Fruit fly (Drosophila melanogaster): Measurements from ENCODE around the gene Vps60.

Vps60 gene

DNA sequence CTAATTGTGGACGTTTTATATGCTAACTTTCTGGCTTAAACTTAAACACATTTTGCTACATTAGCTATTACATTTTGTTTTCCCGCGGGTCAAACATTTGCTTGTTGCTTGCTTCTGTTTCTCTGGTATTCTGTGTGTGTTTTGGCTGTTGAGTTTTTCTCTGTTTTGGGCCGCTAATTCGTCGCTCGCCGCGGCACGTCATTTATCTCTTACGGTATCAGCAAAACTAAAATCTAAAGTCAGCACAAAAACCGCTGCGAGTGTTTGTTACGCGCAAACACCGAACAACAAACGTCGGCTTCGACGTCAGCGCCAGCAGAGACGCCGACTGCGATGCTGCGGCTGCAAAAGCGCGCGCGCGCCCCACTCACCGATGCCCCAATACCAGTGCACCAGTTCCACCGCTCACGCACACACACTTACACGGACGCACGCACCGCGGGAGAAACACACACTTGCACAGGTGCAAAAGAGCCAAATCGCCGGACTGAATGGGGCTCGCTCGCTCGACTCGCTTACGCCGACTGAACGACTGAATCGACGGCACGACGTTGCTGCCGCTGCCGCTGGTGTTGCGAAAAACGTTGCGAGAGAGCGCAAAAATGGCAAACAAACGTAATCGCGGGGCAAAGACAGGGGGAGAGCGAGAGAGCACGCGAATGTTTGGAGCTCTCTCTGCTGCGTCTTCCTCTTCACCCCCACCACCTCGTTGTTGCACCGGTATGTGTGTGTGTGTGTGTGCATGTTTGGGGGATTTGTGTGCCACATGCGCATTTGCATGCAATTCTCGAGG lies 45.1 kb downstream of the Vps60 start (continued):
- TF ChIP-seq onecut (GFP tag; IDR thresholded peaks at IDR 0.05): peak; percentile 68
- TF ChIP-seq Dip3 (GFP tag; optimal IDR thresholded peaks at IDR 0.05): no peak
- TF ChIP-seq tup (GFP tag; optimal IDR thresholded peaks at IDR 0.05): no peak
- peak; percentile 97 for TF ChIP-seq chinmo (GFP tag; IDR thresholded peaks at IDR 0.05; ENCODE audit: partially characterized antibody)
- peak; percentile 34 for TF ChIP-seq ATbp (GFP tag; optimal IDR thresholded peaks at IDR 0.05)
- TF ChIP-seq CG11504 (tag; optimal IDR thresholded peaks at IDR 0.05): peak; percentile 7
- no peak for TF ChIP-seq CG6765 (GFP tag; optimal IDR thresholded peaks at IDR 0.05)
- TF ChIP-seq Scr (GFP tag; IDR thresholded peaks at IDR 0.05; ENCODE audit: partially characterized antibody): peak; percentile 12; the same call in 1 of the 2 replicates
- TF ChIP-seq ftz-f1 (GFP tag; optimal IDR thresholded peaks at IDR 0.05): peak; percentile 71
- TF ChIP-seq CG3163 (GFP tag; optimal IDR thresholded peaks at IDR 0.05): peak; percentile 47
- peak; percentile 11; the same call in 1 of the 3 replicates for TF ChIP-seq HLH4C (GFP tag; IDR thresholded peaks at IDR 0.05; ENCODE audit: partially characterized antibody)

dm6 chr3L:17573823-17574222 lies 47.6 kb downstream of the Vps60 start:
- TF ChIP-seq bab2 (GFP tag; optimal IDR thresholded peaks at IDR 0.05) (no peak), Drgx (GFP tag; IDR thresholded peaks at IDR 0.05) (peak; percentile 43), Poxn (GFP tag; IDR thresholded peaks at IDR 0.05) (no peak), mirr (GFP tag; optimal IDR thresholded peaks at IDR 0.05) (no peak), CG10274 (GFP tag; optimal IDR thresholded peaks at IDR 0.05) (no peak), Fer2 (tag; optimal IDR thresholded peaks at IDR 0.05) (no peak), ems (GFP tag; optimal IDR thresholded peaks at IDR 0.05) (no peak), CG12769 (tag; optimal IDR thresholded peaks at IDR 0.05) (peak; percentile 53), CTCF (GFP tag; optimal IDR thresholded peaks at IDR 0.05) (no peak), CG17568 (GFP tag; optimal IDR thresholded peaks at IDR 0.05) (no peak), Gsc (GFP tag; IDR thresholded peaks at IDR 0.05) (no peak), hkb (optimal IDR thresholded peaks at IDR 0.05) (no peak), hkb (GFP tag; IDR thresholded peaks at IDR 0.05) (peak; percentile 16; the same call in 1 of the 2 replicates), Jarid2 (GFP tag; optimal IDR thresholded peaks at IDR 0.05) (no peak), sug (tag; optimal IDR thresholded peaks at IDR 0.05) (peak; percentile 45), hb (GFP tag; IDR thresholded peaks at IDR 0.05; ENCODE audit: partially characterized antibody) (no peak), pfk (GFP tag; optimal IDR thresholded peaks at IDR 0.05) (no peak), CG14667 (GFP tag; IDR thresholded peaks at IDR 0.05) (no peak), sisA (GFP tag; IDR thresholded peaks at IDR 0.05) (no peak), twi (tag; optimal IDR thresholded peaks at IDR 0.05) (no peak), ranshi (GFP tag; IDR thresholded peaks at IDR 0.05) (no peak), ATbp (GFP tag; optimal IDR thresholded peaks at IDR 0.05) (no peak), chinmo (GFP tag; IDR thresholded peaks at IDR 0.05; ENCODE audit: partially characterized antibody) (peak; percentile 97; the same call in 3 of the 4 replicates), CG8359 (GFP tag; optimal IDR thresholded peaks at IDR 0.05; ENCODE audit: borderline replicate concordance) (no peak), p53 (GFP tag; optimal IDR thresholded peaks at IDR 0.05) (no peak), CG15269 (tag; optimal IDR thresholded peaks at IDR 0.05) (peak; percentile 46), Sox100B (GFP tag; optimal IDR thresholded peaks at IDR 0.05) (no peak), CG1233 (GFP tag; optimal IDR thresholded peaks at IDR 0.05) (no peak), Oaz (GFP tag; IDR thresholded peaks at IDR 0.05) (no peak), Awh (GFP tag; IDR thresholded peaks at IDR 0.05) (no peak), cg (GFP tag; optimal IDR thresholded peaks at IDR 0.05) (peak; percentile 92), HmgZ (tag; optimal IDR thresholded peaks at IDR 0.05) (no peak), aop (GFP tag; IDR thresholded peaks at IDR 0.05) (no peak), gsb-n (tag; optimal IDR thresholded peaks at IDR 0.05) (no peak), CG12155 (GFP tag; optimal IDR thresholded peaks at IDR 0.05) (peak; percentile 48), CG4617 (GFP tag; optimal IDR thresholded peaks at IDR 0.05; ENCODE audit: borderline replicate concordance) (no peak), rib (GFP tag; IDR thresholded peaks at IDR 0.05) (0 out of 2 replicates have a peak, but pooled peaks have one; percentile 36), Eip74EF (GFP tag; optimal IDR thresholded peaks at IDR 0.05) (peak in 1 of 2 experiments; percentile 73), Atf3 (GFP tag; optimal IDR thresholded peaks at IDR 0.05) (no peak)

Measured in whole organism, embryonic.